Fruit fly (Drosophila melanogaster): Measurements from ENCODE around the gene Cln3.

Gene Cln3

DNA sequence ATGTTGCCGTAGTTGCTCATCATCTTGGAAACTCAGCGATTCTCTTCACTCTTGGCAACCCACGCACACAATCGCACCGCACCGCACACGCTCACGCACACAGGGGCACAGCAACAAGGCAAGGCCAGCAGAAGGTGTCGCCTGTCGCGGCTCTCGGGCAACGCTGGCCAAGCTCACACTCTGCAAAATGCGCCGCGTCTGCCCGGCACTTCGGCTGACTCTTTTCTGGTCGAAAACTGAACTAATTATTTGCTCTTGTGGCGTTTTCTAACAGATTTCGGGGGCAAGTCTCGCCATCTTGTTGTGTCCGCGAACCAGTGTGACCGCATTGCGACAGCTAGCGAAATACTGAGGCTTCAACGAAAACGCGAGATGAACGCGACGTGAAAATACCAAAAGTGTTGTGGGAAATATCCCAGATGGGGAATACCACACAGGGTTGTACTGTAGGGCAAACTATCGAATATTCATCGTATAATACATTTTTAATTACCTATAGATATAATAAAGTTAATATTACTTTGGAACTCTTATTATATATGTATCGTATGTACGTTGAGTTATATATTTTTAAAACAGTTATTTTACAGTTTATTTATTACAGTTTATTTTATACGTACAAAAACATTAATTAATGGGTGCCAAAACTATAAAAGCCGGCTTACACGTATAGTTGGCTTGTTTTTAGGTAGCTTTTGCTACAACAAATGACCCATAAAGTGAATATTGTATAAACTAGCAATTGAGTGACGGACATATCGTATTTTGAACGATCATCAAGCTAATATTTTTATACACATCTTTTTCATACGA lies 32.5 kb upstream of the Cln3 start, which contains the start of the genes MED19 and CG7430 (continued):
- TF ChIP-seq tna (GFP tag; IDR thresholded peaks at IDR 0.05; ENCODE audit: partially characterized antibody) (0 out of 2 replicates have a peak, but pooled peaks have one; percentile 29), Mes4 (GFP tag; optimal IDR thresholded peaks at IDR 0.05) (no peak), CHES-1-like (GFP tag; optimal IDR thresholded peaks at IDR 0.05) (peak; percentile 63), slp2 (GFP tag; optimal IDR thresholded peaks at IDR 0.05) (no peak), salm (tag; optimal IDR thresholded peaks at IDR 0.05) (peak; percentile 28), MESR4 (GFP tag; optimal IDR thresholded peaks at IDR 0.05) (peak; percentile 100), tin (GFP tag; optimal IDR thresholded peaks at IDR 0.05) (no peak), bsh (GFP tag; optimal IDR thresholded peaks at IDR 0.05) (peak; percentile 24 to 60), ase (GFP tag; IDR thresholded peaks at IDR 0.05) (no peak), gfzf (GFP tag; optimal IDR thresholded peaks at IDR 0.05) (peak; percentile 87), her (GFP tag; optimal IDR thresholded peaks at IDR 0.05) (peak; percentile 46), CG10209 (GFP tag; optimal IDR thresholded peaks at IDR 0.05) (no peak), br (optimal IDR thresholded peaks at IDR 0.05) (no peak), B-H2 (GFP tag; optimal IDR thresholded peaks at IDR 0.05) (no peak), Usf (GFP tag; optimal IDR thresholded peaks at IDR 0.05) (no peak), CG13624 (GFP tag; optimal IDR thresholded peaks at IDR 0.05) (no peak), hkb (optimal IDR thresholded peaks at IDR 0.05) (no peak), hkb (GFP tag; IDR thresholded peaks at IDR 0.05) (0 out of 2 replicates have a peak, but pooled peaks have one; percentile 27), sisA (GFP tag; IDR thresholded peaks at IDR 0.05) (no peak), CG4617 (GFP tag; optimal IDR thresholded peaks at IDR 0.05; ENCODE audit: borderline replicate concordance) (peak; percentile 79), CG10959 (GFP tag; IDR thresholded peaks at IDR 0.05) (no peak), CG6654 (GFP tag; optimal IDR thresholded peaks at IDR 0.05) (no peak), CG3726 (GFP tag; IDR thresholded peaks at IDR 0.05) (no peak), zfh2 (GFP tag; optimal IDR thresholded peaks at IDR 0.05) (no peak), CG1602 (GFP tag; optimal IDR thresholded peaks at IDR 0.05) (no peak), CG32772 (GFP tag; IDR thresholded peaks at IDR 0.05) (no peak), chn (GFP tag; optimal IDR thresholded peaks at IDR 0.05) (no peak), fd102C (GFP tag; optimal IDR thresholded peaks at IDR 0.05) (no peak), Rx (GFP tag; IDR thresholded peaks at IDR 0.05) (no peak), CG5953 (GFP tag; IDR thresholded peaks at IDR 0.05) (no peak), CG8765 (GFP tag; IDR thresholded peaks at IDR 0.05) (no peak), CG42726 (GFP tag; IDR thresholded peaks at IDR 0.05; ENCODE audit: partially characterized antibody) (peak; percentile 49; the same call in 1 of the 2 replicates), H15 (GFP tag; IDR thresholded peaks at IDR 0.05) (no peak), CG17359 (tag; optimal IDR thresholded peaks at IDR 0.05) (peak; percentile 12), Nf-YC (tag; optimal IDR thresholded peaks at IDR 0.05) (peak; percentile 2), CG6791 (GFP tag; IDR thresholded peaks at IDR 0.05; ENCODE audit: partially characterized antibody) (peak; percentile 66), Hr51 (GFP tag; optimal IDR thresholded peaks at IDR 0.05) (no peak), chinmo (GFP tag; IDR thresholded peaks at IDR 0.05; ENCODE audit: partially characterized antibody) (0 out of 4 replicates have a peak, but pooled peaks have one; percentile 32), Xbp1 (GFP tag; optimal IDR thresholded peaks at IDR 0.05) (peak; percentile 14), Elba2 (GFP tag; optimal IDR thresholded peaks at IDR 0.05) (no peak), Ets65A (GFP tag) (peak; percentile 65), sug (tag; optimal IDR thresholded peaks at IDR 0.05) (no peak), CG3847 (GFP tag; IDR thresholded peaks at IDR 0.05) (peak; percentile 27; the same call in 1 of the 2 replicates), pzg (GFP tag; optimal IDR thresholded peaks at IDR 0.05) (peak; percentile 91), CG12942 (GFP tag; optimal IDR thresholded peaks at IDR 0.05) (no peak), CG30431 (GFP tag; optimal IDR thresholded peaks at IDR 0.05) (no peak), CG9609 (GFP tag; optimal IDR thresholded peaks at IDR 0.05) (no peak), CG6175 (GFP tag; IDR thresholded peaks at IDR 0.05) (no peak), HLH3B (GFP tag; IDR thresholded peaks at IDR 0.05) (no peak), knrl (GFP tag; IDR thresholded peaks at IDR 0.05; ENCODE audit: partially characterized antibody) (peak; percentile 44; the same call in 2 of the 3 replicates)

All from whole organism, embryonic.